Worm (Caenorhabditis elegans) whole organism, L1 larva: ENCODE results near the gene W04B5.3.

Experiments
- C04F5.9 ChIP-seq: sonication (generic microtip); optimal IDR thresholded peaks from 2 replicates; lab custom pipeline; 2016; ENCODE audit warnings: missing genetic modification characterization, missing compliant biosample characterization
- C16A3.4 ChIP-seq: fragments of 150-350 bp; optimal IDR thresholded peaks from 2 replicates; lab custom pipeline; 2014; ENCODE audit warnings: missing biosample characterization, missing genetic modification characterization
- C34B4.2 ChIP-seq: sonication (generic microtip); optimal IDR thresholded peaks from 2 replicates; lab custom pipeline; 2017; ENCODE audit warnings: mild to moderate bottlenecking, missing genetic modification characterization, missing compliant biosample characterization
- F16B12.6 ChIP-seq: fragments of 150-350 bp; optimal IDR thresholded peaks from 2 replicates; lab custom pipeline; 2014; ENCODE audit warnings: missing biosample characterization, missing genetic modification characterization
- Y116A8C.19 ChIP-seq: sonication (generic microtip); optimal IDR thresholded peaks from 2 replicates; lab custom pipeline; 2016; ENCODE audit warnings: missing compliant biosample characterization, missing genetic modification characterization, borderline replicate concordance
- alr-1 ChIP-seq: fragments of 200-800 bp; sonication (Bioruptor generic); optimal IDR thresholded peaks from 2 replicates; lab custom pipeline; 2018; ENCODE audit warnings: borderline replicate concordance, mild to moderate bottlenecking, missing genetic modification characterization, missing compliant biosample characterization
- aly-2 ChIP-seq: fragments of 150-350 bp; optimal IDR thresholded peaks from 2 replicates; lab custom pipeline; 2014; ENCODE audit warnings: missing biosample characterization, missing genetic modification characterization
- ama-1 ChIP-seq: fragments of 150-350 bp; optimal IDR thresholded peaks from 2 replicates; lab custom pipeline; 2014
- blmp-1 ChIP-seq: fragments of 150-350 bp; optimal IDR thresholded peaks from 2 replicates; lab custom pipeline; 2014; ENCODE audit warnings: missing biosample characterization, missing genetic modification characterization
- ceh-63 ChIP-seq: fragments of 200-800 bp; sonication (Bioruptor generic); optimal IDR thresholded peaks from 2 replicates; lab custom pipeline; 2018; ENCODE audit warnings: mild to moderate bottlenecking, missing genetic modification characterization, missing compliant biosample characterization
- ceh-82 ChIP-seq, 3 experiments: fragments of 150-350 bp in 1 of 3; sonication (generic microtip) in 2 of 3; optimal IDR thresholded peaks; 2 replicates each; lab custom pipeline; 2014 to 2017; ENCODE audit warnings: missing biosample characterization in 3 of 3, missing genetic modification characterization in 3 of 3
- ceh-88 ChIP-seq: fragments of 200-800 bp; sonication (Bioruptor generic); IDR thresholded peaks from 2 replicates; pipeline ENCODE4 v1.3.6; 2022; ENCODE audit warnings: missing genetic modification characterization, missing compliant biosample characterization
- ceh-90 ChIP-seq: sonication (generic microtip); optimal IDR thresholded peaks from 2 replicates; lab custom pipeline; 2016; ENCODE audit warnings: missing genetic modification characterization, missing compliant biosample characterization
- dpl-1 ChIP-seq, 3 experiments: fragments of 150-350 bp in 2 of 3; sonication (generic microtip) in 1 of 3; optimal IDR thresholded peaks; 2 replicates each; lab custom pipeline; 2014 to 2017; ENCODE audit warnings: missing biosample characterization in 3 of 3, missing genetic modification characterization in 3 of 3, missing genetic modification reagents in 3 of 3
- efl-1 ChIP-seq, 4 experiments: fragments of 150-350 bp; optimal IDR thresholded peaks in 3 of 4; peaks in 1 of 4; 1 replicate in 1 of 4; 2 replicates in 3 of 4; lab custom pipeline; 2014; ENCODE audit warnings: missing biosample characterization in 2 of 4, missing genetic modification characterization in 2 of 4, missing genetic modification reagents in 2 of 4
- egl-27 ChIP-seq, 2 experiments: fragments of 150-350 bp in 1 of 2; sonication (generic microtip); optimal IDR thresholded peaks; 3 replicates each; lab custom pipeline; 2017 to 2018; ENCODE audit warnings: missing biosample characterization in 2 of 2, missing genetic modification characterization in 2 of 2, missing genetic modification reagents in 2 of 2
- elt-2 ChIP-seq: sonication (generic microtip); optimal IDR thresholded peaks from 2 replicates; lab custom pipeline; 2016; ENCODE audit warnings: missing genetic modification characterization, mild to moderate bottlenecking, inconsistent platforms, missing compliant biosample characterization, missing genetic modification reagents
- fkh-4 ChIP-seq: sonication (generic microtip); optimal IDR thresholded peaks from 2 replicates; lab custom pipeline; 2016; ENCODE audit warnings: missing compliant biosample characterization, missing genetic modification characterization, borderline replicate concordance
- fos-1 ChIP-seq: fragments of 150-350 bp; optimal IDR thresholded peaks from 2 replicates; lab custom pipeline; 2014; ENCODE audit warnings: missing biosample characterization, missing genetic modification characterization
- hlh-17 ChIP-seq: fragments of 200-800 bp; sonication (Bioruptor generic); optimal IDR thresholded peaks from 2 replicates; lab custom pipeline; 2018; ENCODE audit warnings: missing genetic modification characterization, mild to moderate bottlenecking, missing compliant biosample characterization, moderate library complexity, borderline replicate concordance
- irx-1 ChIP-seq: sonication (generic microtip); optimal IDR thresholded peaks from 2 replicates; lab custom pipeline; 2016; ENCODE audit warnings: missing genetic modification characterization, missing compliant biosample characterization
- isw-1 ChIP-seq: fragments of 200-800 bp; sonication (Bioruptor generic); IDR thresholded peaks from 2 replicates; pipeline ENCODE4 v1.3.6; 2022; ENCODE audit warnings: missing genetic modification characterization, missing compliant biosample characterization
- lin-14 ChIP-seq: fragments of 200-800 bp; sonication (Bioruptor generic); optimal IDR thresholded peaks from 2 replicates; lab custom pipeline; 2018; ENCODE audit warnings: mild to moderate bottlenecking, missing genetic modification characterization, moderate library complexity, missing compliant biosample characterization
- lin-35 ChIP-seq, 2 experiments: fragments of 150-350 bp; optimal IDR thresholded peaks; 2 replicates each; lab custom pipeline; 2014; ENCODE audit warnings: missing biosample characterization in 2 of 2, missing genetic modification characterization in 2 of 2, missing genetic modification reagents in 2 of 2
- lir-3 ChIP-seq: sonication (generic microtip); optimal IDR thresholded peaks from 2 replicates; lab custom pipeline; 2016; ENCODE audit warnings: mild to moderate bottlenecking, missing genetic modification characterization, moderate library complexity, missing compliant biosample characterization; ENCODE audit not compliant: poor library complexity
- mep-1 ChIP-seq: fragments of 150-350 bp; optimal IDR thresholded peaks from 2 replicates; lab custom pipeline; 2014; ENCODE audit warnings: missing biosample characterization, missing genetic modification characterization
- nhr-11 ChIP-seq: fragments of 150-350 bp; optimal IDR thresholded peaks from 2 replicates; lab custom pipeline; 2014; ENCODE audit warnings: missing biosample characterization, missing genetic modification characterization
- nhr-12 ChIP-seq: sonication (generic microtip); optimal IDR thresholded peaks from 2 replicates; lab custom pipeline; 2017; ENCODE audit warnings: missing biosample characterization, missing genetic modification characterization
- nhr-20 ChIP-seq: sonication (generic microtip); optimal IDR thresholded peaks from 2 replicates; lab custom pipeline; 2016; ENCODE audit warnings: mild to moderate bottlenecking, missing genetic modification characterization, missing compliant biosample characterization
- nhr-237 ChIP-seq: fragments of 150-350 bp; optimal IDR thresholded peaks from 2 replicates; lab custom pipeline; 2014; ENCODE audit warnings: missing biosample characterization, missing genetic modification characterization
- nhr-28 ChIP-seq: fragments of 150-350 bp; optimal IDR thresholded peaks from 2 replicates; lab custom pipeline; 2014; ENCODE audit warnings: missing biosample characterization, missing genetic modification characterization
- nhr-47 ChIP-seq: sonication (generic microtip); optimal IDR thresholded peaks from 2 replicates; lab custom pipeline; 2016; ENCODE audit warnings: mild to moderate bottlenecking, missing genetic modification characterization, moderate library complexity, missing compliant biosample characterization
- nhr-71 ChIP-seq: sonication (generic microtip); optimal IDR thresholded peaks from 2 replicates; lab custom pipeline; 2016; ENCODE audit warnings: mild to moderate bottlenecking, missing genetic modification characterization, moderate library complexity, missing compliant biosample characterization
- nhr-76 ChIP-seq: sonication (generic microtip); optimal IDR thresholded peaks from 2 replicates; lab custom pipeline; 2017; ENCODE audit warnings: missing biosample characterization, missing genetic modification characterization
- nhr-77 ChIP-seq: fragments of 150-350 bp; optimal IDR thresholded peaks from 2 replicates; lab custom pipeline; 2014; ENCODE audit warnings: missing biosample characterization, missing genetic modification characterization
- nhr-84 ChIP-seq: sonication (generic microtip); optimal IDR thresholded peaks from 2 replicates; lab custom pipeline; 2017; ENCODE audit warnings: missing biosample characterization, missing genetic modification characterization
- nhr-85 ChIP-seq: sonication (generic microtip); peaks from one replicate; lab custom pipeline; 2016; ENCODE audit warnings: missing genetic modification characterization, inconsistent platforms, missing compliant biosample characterization
- pax-3 ChIP-seq: fragments of 200-800 bp; sonication (Bioruptor generic); optimal IDR thresholded peaks from 2 replicates; lab custom pipeline; 2018; ENCODE audit warnings: mild to moderate bottlenecking, missing genetic modification characterization, moderate library complexity, missing compliant biosample characterization
- snu-23 ChIP-seq: sonication (generic microtip); optimal IDR thresholded peaks from 2 replicates; lab custom pipeline; 2016; ENCODE audit warnings: missing genetic modification characterization, missing compliant biosample characterization
- sox-4 ChIP-seq: sonication (generic microtip); optimal IDR thresholded peaks from 2 replicates; lab custom pipeline; 2016; ENCODE audit warnings: missing genetic modification characterization, missing compliant biosample characterization
- sptf-1 ChIP-seq: fragments of 150-350 bp; optimal IDR thresholded peaks from 2 replicates; lab custom pipeline; 2014; ENCODE audit warnings: missing biosample characterization, missing genetic modification characterization
- sup-37 ChIP-seq: fragments of 200-800 bp; sonication (Bioruptor generic); optimal IDR thresholded peaks from 2 replicates; lab custom pipeline; 2018; ENCODE audit warnings: mild to moderate bottlenecking, missing genetic modification characterization, missing compliant biosample characterization
- tbx-2 ChIP-seq: sonication (generic microtip); optimal IDR thresholded peaks from 2 replicates; lab custom pipeline; 2016; ENCODE audit warnings: missing genetic modification characterization, missing compliant biosample characterization
- tlp-1 ChIP-seq: fragments of 150-350 bp; optimal IDR thresholded peaks from 2 replicates; lab custom pipeline; 2014; ENCODE audit warnings: missing biosample characterization, missing genetic modification characterization
- unc-130 ChIP-seq: fragments of 150-350 bp; optimal IDR thresholded peaks from 2 replicates; lab custom pipeline; 2017; ENCODE audit warnings: missing biosample characterization, missing genetic modification characterization, inconsistent platforms
- unc-30 ChIP-seq: sonication (generic microtip); optimal IDR thresholded peaks from 2 replicates; lab custom pipeline; 2017; ENCODE audit warnings: missing biosample characterization, missing genetic modification characterization
- unc-62 ChIP-seq: fragments of 150-350 bp; optimal IDR thresholded peaks from 2 replicates; lab custom pipeline; 2014; ENCODE audit warnings: missing biosample characterization, missing genetic modification reagents, missing genetic modification characterization
- unc-86 ChIP-seq: sonication (generic microtip); optimal IDR thresholded peaks from 2 replicates; lab custom pipeline; 2016; ENCODE audit warnings: missing genetic modification characterization, missing compliant biosample characterization
- unc-98 ChIP-seq: fragments of 200-800 bp; sonication (Bioruptor generic); IDR thresholded peaks from 2 replicates; pipeline ENCODE4 v1.3.6; 2022; ENCODE audit warnings: missing genetic modification characterization, missing compliant biosample characterization
- vab-15 ChIP-seq: sonication (generic microtip); optimal IDR thresholded peaks from 2 replicates; lab custom pipeline; 2017; ENCODE audit warnings: missing genotype, mild to moderate bottlenecking, missing genetic modification characterization, missing compliant biosample characterization
- zag-1 ChIP-seq: fragments of 150-350 bp; optimal IDR thresholded peaks from 2 replicates; lab custom pipeline; 2014; ENCODE audit warnings: missing biosample characterization, missing genetic modification characterization
- zip-4 ChIP-seq: fragments of 200-800 bp; sonication (Bioruptor generic); optimal IDR thresholded peaks from 2 replicates; lab custom pipeline; 2018; ENCODE audit warnings: mild to moderate bottlenecking, missing genetic modification characterization, moderate library complexity, missing compliant biosample characterization
- ztf-11 ChIP-seq, 2 experiments: sonication (generic microtip); optimal IDR thresholded peaks; 2 replicates each; lab custom pipeline; 2016 to 2017; ENCODE audit warnings: missing genetic modification characterization in 2 of 2, missing biosample characterization in 1 of 2, missing compliant biosample characterization in 1 of 2
- ztf-4 ChIP-seq: fragments of 150-350 bp; optimal IDR thresholded peaks from 2 replicates; lab custom pipeline; 2014; ENCODE audit warnings: missing biosample characterization, missing genetic modification characterization

The W04B5.3 gene

ce11 chrIII:2471855-2472254 is 53.5 kb downstream of the W04B5.3 start:
- peak; percentile 39 to 66 (median 40) for TF ChIP-seq dpl-1 (GFP tag; optimal IDR thresholded peaks at IDR 0.05; lab: Kevin White, UChicago)
- no peak for TF ChIP-seq Y116A8C.19
- TF ChIP-seq lir-3 (tag; lab: Kevin White, UChicago): no peak
- no peak for TF ChIP-seq nhr-237 (tag; lab: Kevin White, UChicago)
- no peak for TF ChIP-seq fkh-4 (tag; lab: Kevin White, UChicago)
- TF ChIP-seq F16B12.6 (tag; lab: Kevin White, UChicago): peak; percentile 94
- TF ChIP-seq lin-14 (GFP tag; lab: Kevin White, UChicago): peak; percentile 89
- TF ChIP-seq zip-4 (GFP tag; lab: Kevin White, UChicago): no peak
- TF ChIP-seq blmp-1 (tag; lab: Kevin White, UChicago): peak; percentile 94
- no peak for TF ChIP-seq C34B4.2 (tag; lab: Kevin White, UChicago)
- no peak for TF ChIP-seq tbx-2 (tag; lab: Kevin White, UChicago)
- peak; percentile 70 for TF ChIP-seq mep-1 (tag; lab: Kevin White, UChicago)
- TF ChIP-seq nhr-85 (tag; lab: Kevin White, UChicago): no peak
- no peak for TF ChIP-seq unc-98
- TF ChIP-seq sup-37: no peak
- TF ChIP-seq hlh-17: no peak
- no peak for TF ChIP-seq C04F5.9 (tag; lab: Kevin White, UChicago)
- TF ChIP-seq unc-62 (GFP tag; lab: Kevin White, UChicago): no peak
- no peak for TF ChIP-seq sox-4 (tag; lab: Kevin White, UChicago)
- no peak for TF ChIP-seq sptf-1 (tag; lab: Kevin White, UChicago)
- TF ChIP-seq nhr-76 (tag; lab: Kevin White, UChicago): no peak
- no peak for TF ChIP-seq egl-27 (tag; optimal IDR thresholded peaks at IDR 0.05; lab: Kevin White, UChicago)
- TF ChIP-seq snu-23 (GFP tag; lab: Kevin White, UChicago): peak; percentile 47
- TF ChIP-seq tlp-1: no peak
- TF ChIP-seq C16A3.4 (tag; lab: Kevin White, UChicago): peak; percentile 16
- TF ChIP-seq elt-2: no peak
- TF ChIP-seq ceh-63 (GFP tag; lab: Kevin White, UChicago): no peak
- no peak for TF ChIP-seq aly-2 (tag; lab: Kevin White, UChicago)
- no peak for TF ChIP-seq nhr-11 (tag; lab: Kevin White, UChicago)
- no peak for TF ChIP-seq ztf-4 (tag; lab: Kevin White, UChicago)
- TF ChIP-seq nhr-77 (tag; lab: Kevin White, UChicago): peak; percentile 25
- TF ChIP-seq isw-1 (GFP tag; lab: Robert Waterston, UW): peak; percentile 34; the same call in 1 of the 2 replicates
- TF ChIP-seq ceh-82 (tag; optimal IDR thresholded peaks at IDR 0.05; lab: Kevin White, UChicago): peak; percentile 23 to 73 (median 27)
- no peak for TF ChIP-seq irx-1 (tag; lab: Kevin White, UChicago)
- no peak for TF ChIP-seq zag-1
- TF ChIP-seq unc-30 (tag; lab: Kevin White, UChicago): no peak
- TF ChIP-seq nhr-47 (tag; lab: Kevin White, UChicago): peak; percentile 15
- TF ChIP-seq nhr-12 (tag; lab: Kevin White, UChicago): no peak
- no peak for TF ChIP-seq nhr-28 (tag; lab: Kevin White, UChicago)
- peak; percentile 6 for TF ChIP-seq unc-130 (tag; lab: Kevin White, UChicago)
- no peak for TF ChIP-seq nhr-84 (tag; lab: Kevin White, UChicago)
- TF ChIP-seq efl-1 (optimal IDR thresholded peaks at IDR 0.05; lab: Kevin White, UChicago): peak; percentile 58 to 70
- peak; percentile 65 to 93 for TF ChIP-seq efl-1 (GFP tag; optimal IDR thresholded peaks at IDR 0.05 in 1 of 2; lab: Kevin White, UChicago)
- no peak for TF ChIP-seq ama-1 (lab: Kevin White, UChicago)
- no peak for TF ChIP-seq ceh-88
- no peak for TF ChIP-seq fos-1 (tag; lab: Kevin White, UChicago)
- TF ChIP-seq vab-15: no peak
- TF ChIP-seq ceh-90 (tag; lab: Kevin White, UChicago): no peak
- no peak for TF ChIP-seq ztf-11 (tag; optimal IDR thresholded peaks at IDR 0.05; lab: Kevin White, UChicago)
- no peak for TF ChIP-seq unc-86 (tag; lab: Kevin White, UChicago)
- TF ChIP-seq lin-35 (GFP tag; optimal IDR thresholded peaks at IDR 0.05; lab: Kevin White, UChicago): peak; percentile 74 to 76
- peak; percentile 35 for TF ChIP-seq nhr-71
- no peak for TF ChIP-seq alr-1
- no peak for TF ChIP-seq pax-3 (tag; lab: Kevin White, UChicago)
- TF ChIP-seq nhr-20 (tag; lab: Kevin White, UChicago): peak; percentile 27
